Fruit fly (Drosophila melanogaster) whole organism, adult: ENCODE data around the gene Pp1-87B.

Source experiments
- CG11617 ChIP-seq: fragments of 200-800 bp; sonication (Bioruptor generic); optimal IDR thresholded peaks from 2 replicates; lab custom pipeline; 2017; ENCODE audit warnings: mild to moderate bottlenecking, missing biosample characterization, missing genetic modification reagents, missing genetic modification characterization
- CG12768 ChIP-seq: fragments of 200-800 bp; sonication (Bioruptor generic); optimal IDR thresholded peaks from 2 replicates; lab custom pipeline; 2017; ENCODE audit warnings: missing biosample characterization, missing genetic modification characterization, mild to moderate bottlenecking, moderate library complexity, missing genetic modification reagents
- CG5204 ChIP-seq: fragments of 200-800 bp; sonication (Bioruptor generic); optimal IDR thresholded peaks from 2 replicates; lab custom pipeline; 2016; ENCODE audit warnings: missing biosample characterization, missing genetic modification characterization
- Hr96 ChIP-seq: fragments of 200-800 bp; sonication (Bioruptor generic); optimal IDR thresholded peaks from 2 replicates; lab custom pipeline; 2016; ENCODE audit warnings: missing biosample characterization, missing genetic modification characterization
- bab1 ChIP-seq: fragments of 200-800 bp; sonication (Bioruptor generic); optimal IDR thresholded peaks from 3 replicates; lab custom pipeline; 2019; ENCODE audit warnings: missing biosample characterization, mild to moderate bottlenecking, missing genetic modification characterization, moderate library complexity
- cic ChIP-seq: fragments of 200-800 bp; sonication (Bioruptor generic); optimal IDR thresholded peaks from 2 replicates; lab custom pipeline; 2017; ENCODE audit warnings: missing biosample characterization, mild to moderate bottlenecking, missing genetic modification characterization, moderate library complexity
- kay ChIP-seq: fragments of 200-800 bp; sonication (Bioruptor generic); peaks from one replicate; lab custom pipeline; 2016; ENCODE audit warnings: missing biosample characterization, missing genetic modification characterization, borderline replicate concordance
- tj ChIP-seq: fragments of 200-800 bp; sonication (Bioruptor generic); optimal IDR thresholded peaks from 3 replicates; lab custom pipeline; 2017; ENCODE audit warnings: missing biosample characterization, mild to moderate bottlenecking, missing genetic modification characterization, moderate library complexity
- toe ChIP-seq: fragments of 200-800 bp; sonication (Bioruptor generic); optimal IDR thresholded peaks from 2 replicates; lab custom pipeline; 2016; ENCODE audit warnings: missing biosample characterization, missing genetic modification characterization

dm6 chr3R:12445468-12445867, 19.8 kb upstream of the Pp1-87B start:
- TF ChIP-seq CG12768 (no peak), CG11617 (no peak), bab1 (GFP tag; lab: Kevin White, UChicago) (no peak), kay (GFP tag; lab: Kevin White, UChicago) (no peak), tj (GFP tag; lab: Kevin White, UChicago) (no peak), Hr96 (no peak), CG5204 (GFP tag; lab: Kevin White, UChicago) (no peak), cic (no peak), toe (GFP tag; lab: Kevin White, UChicago) (no peak)
